Worm (Caenorhabditis elegans) whole organism, L4 larva: ENCODE results near the gene acs-19.
"Not testable (repeated sequence)": the region's sequence is repeated elsewhere in the genome, so short reads cannot be mapped to it uniquely, and the experiment has no call there.

Experiments used
- D1046.2 ChIP-seq: fragments of 200-800 bp; sonication (Bioruptor generic); IDR thresholded peaks from 2 replicates; pipeline ENCODE4 v1.3.6; 2022; ENCODE audit warnings: missing genetic modification characterization, missing compliant biosample characterization
- T20F7.1 ChIP-seq: fragments of 200-800 bp; sonication (Bioruptor generic); optimal IDR thresholded peaks from 2 replicates; lab custom pipeline; 2018; ENCODE audit warnings: mild to moderate bottlenecking, missing genetic modification characterization, missing compliant biosample characterization
- T26A8.4 ChIP-seq: fragments of 200-800 bp; sonication (Bioruptor generic); IDR thresholded peaks from 2 replicates; pipeline ENCODE4 v1.3.6; 2022; ENCODE audit warnings: missing genetic modification characterization, missing compliant biosample characterization
- Y105C5A.15 ChIP-seq: fragments of 200-800 bp; sonication (Bioruptor generic); IDR thresholded peaks from 2 replicates; pipeline ENCODE4 v1.3.6; 2022; ENCODE audit warnings: missing genetic modification characterization, missing compliant biosample characterization
- Y48G9A.11 ChIP-seq: fragments of 200-800 bp; sonication (Bioruptor generic); IDR thresholded peaks from 2 replicates; pipeline ENCODE4 v1.3.6; 2022; ENCODE audit warnings: missing genetic modification reagents, missing genetic modification characterization, missing compliant biosample characterization
- Y75B8A.6 ChIP-seq: fragments of 200-800 bp; sonication (Bioruptor generic); IDR thresholded peaks from 2 replicates; pipeline ENCODE4 v1.3.6; 2022; ENCODE audit warnings: missing genetic modification reagents, missing genetic modification characterization, missing compliant biosample characterization
- ZK337.2 ChIP-seq: fragments of 200-800 bp; sonication (Bioruptor generic); IDR thresholded peaks from 2 replicates; pipeline ENCODE4 v1.3.6; 2022; ENCODE audit warnings: missing genetic modification reagents, missing genetic modification characterization, missing compliant biosample characterization
- arid-1 ChIP-seq: fragments of 200-800 bp; sonication (Bioruptor generic); conservative IDR thresholded peaks from 2 replicates; pipeline ENCODE4 v1.3.6; 2022; ENCODE audit warnings: missing genetic modification reagents, missing genetic modification characterization, missing compliant biosample characterization
- ceh-20 ChIP-seq: fragments of 200-800 bp; sonication (Bioruptor generic); IDR thresholded peaks from 2 replicates; pipeline ENCODE4 v1.3.6; 2022; ENCODE audit warnings: missing genetic modification reagents, missing genetic modification characterization, missing compliant biosample characterization
- ceh-44 ChIP-seq: fragments of 200-800 bp; sonication (Bioruptor generic); IDR thresholded peaks from 2 replicates; pipeline ENCODE4 v1.3.6; 2022; ENCODE audit warnings: missing genetic modification reagents, missing genetic modification characterization, missing compliant biosample characterization
- ctbp-1 ChIP-seq: fragments of 200-800 bp; sonication (Bioruptor generic); IDR thresholded peaks from 2 replicates; pipeline ENCODE4 v1.3.6; 2022; ENCODE audit warnings: missing genetic modification reagents, missing genetic modification characterization, missing compliant biosample characterization
- dmd-6 ChIP-seq: fragments of 200-800 bp; sonication (Bioruptor generic); IDR thresholded peaks from 2 replicates; pipeline ENCODE4 v1.3.6; 2022; ENCODE audit warnings: missing genetic modification reagents, missing genetic modification characterization, missing compliant biosample characterization
- dmd-9 ChIP-seq: fragments of 200-800 bp; sonication (Bioruptor generic); IDR thresholded peaks from 2 replicates; pipeline ENCODE4 v1.3.6; 2022; ENCODE audit warnings: missing genetic modification reagents, missing genetic modification characterization, missing compliant biosample characterization
- dpl-1 ChIP-seq: fragments of 150-350 bp; optimal IDR thresholded peaks from 2 replicates; lab custom pipeline; 2014; ENCODE audit warnings: missing biosample characterization, missing genetic modification reagents, missing genetic modification characterization
- egl-43 ChIP-seq: fragments of 200-800 bp; sonication (Bioruptor generic); IDR thresholded peaks from 2 replicates; pipeline ENCODE4 v1.3.6; 2022; ENCODE audit warnings: missing genetic modification reagents, missing genetic modification characterization, missing compliant biosample characterization
- hif-1 ChIP-seq, 2 experiments: sonication (generic microtip); optimal IDR thresholded peaks; 2 replicates each; lab custom pipeline; 2016 to 2017; ENCODE audit warnings: missing compliant biosample characterization in 2 of 2, missing genetic modification characterization in 2 of 2, missing genetic modification reagents in 2 of 2, missing genotype in 2 of 2, mild to moderate bottlenecking in 1 of 2
- hlh-11 ChIP-seq: fragments of 200-800 bp; sonication (Bioruptor generic); optimal IDR thresholded peaks from 2 replicates; lab custom pipeline; 2018; ENCODE audit warnings: mild to moderate bottlenecking, missing genetic modification characterization, missing compliant biosample characterization
- hmg-1.1 ChIP-seq: fragments of 200-800 bp; sonication (Bioruptor generic); IDR thresholded peaks from 2 replicates; pipeline ENCODE4 v1.3.6; 2022; ENCODE audit warnings: missing genetic modification reagents, missing genetic modification characterization, missing compliant biosample characterization
- lin-1 ChIP-seq: fragments of 200-800 bp; sonication (Bioruptor generic); IDR thresholded peaks from 2 replicates; pipeline ENCODE4 v1.3.6; 2022; ENCODE audit warnings: missing genetic modification reagents, missing genetic modification characterization, missing compliant biosample characterization
- lin-29 ChIP-seq: fragments of 200-800 bp; sonication (Bioruptor generic); IDR thresholded peaks from 2 replicates; pipeline ENCODE4 v1.3.6; 2022; ENCODE audit warnings: missing genetic modification reagents, missing genetic modification characterization, missing compliant biosample characterization
- lin-38 ChIP-seq: fragments of 200-800 bp; sonication (Bioruptor generic); IDR thresholded peaks from 2 replicates; pipeline ENCODE4 v1.3.6; 2022; ENCODE audit warnings: missing genetic modification reagents, missing genetic modification characterization, missing compliant biosample characterization
- lsy-2 ChIP-seq, 2 experiments: fragments of 150-350 bp in 1 of 2; sonication (generic microtip) in 1 of 2; optimal IDR thresholded peaks; 2 replicates each; lab custom pipeline; 2014 to 2017; ENCODE audit warnings: missing biosample characterization in 2 of 2, missing genetic modification characterization in 2 of 2
- madf-9 ChIP-seq: fragments of 200-800 bp; sonication (Bioruptor generic); conservative IDR thresholded peaks from 2 replicates; pipeline ENCODE4 v1.3.6; 2022; ENCODE audit warnings: missing genetic modification reagents, missing genetic modification characterization, missing compliant biosample characterization
- mdt-29 ChIP-seq: fragments of 200-800 bp; sonication (Bioruptor generic); IDR thresholded peaks from 2 replicates; pipeline ENCODE4 v1.3.6; 2022; ENCODE audit warnings: missing genetic modification reagents, missing genetic modification characterization, missing compliant biosample characterization
- mes-2 ChIP-seq: sonication (generic microtip); optimal IDR thresholded peaks from 2 replicates; lab custom pipeline; 2016; ENCODE audit warnings: missing genotype, mild to moderate bottlenecking, missing genetic modification characterization, missing compliant biosample characterization; ENCODE audit not compliant: poor library complexity, severe bottlenecking
- mxl-2 ChIP-seq: fragments of 200-800 bp; sonication (Bioruptor generic); conservative IDR thresholded peaks from 2 replicates; pipeline ENCODE4 v1.3.6; 2022; ENCODE audit warnings: missing genetic modification reagents, missing genetic modification characterization, missing compliant biosample characterization
- nhr-42 ChIP-seq: fragments of 200-800 bp; sonication (Bioruptor generic); IDR thresholded peaks from 2 replicates; pipeline ENCODE4 v1.3.6; 2022; ENCODE audit warnings: missing genetic modification characterization, missing compliant biosample characterization
- pha-4 ChIP-seq, 2 experiments: fragments of 150-350 bp in 1 of 2; fragments of 200-800 bp in 1 of 2; sonication (Bioruptor generic) in 1 of 2; IDR thresholded peaks in 1 of 2; optimal IDR thresholded peaks in 1 of 2; 2 replicates each; pipeline versions ENCODE4 v1.3.6 to Lab custom; 2014 to 2022; ENCODE audit warnings: missing genetic modification characterization in 2 of 2, missing genetic modification reagents in 2 of 2, missing biosample characterization in 1 of 2, missing compliant biosample characterization in 1 of 2
- php-3 ChIP-seq: fragments of 200-800 bp; sonication (Bioruptor generic); IDR thresholded peaks from 2 replicates; pipeline ENCODE4 v1.3.6; 2022; ENCODE audit warnings: missing genetic modification reagents, missing genetic modification characterization, missing compliant biosample characterization
- rbr-2 ChIP-seq: sonication (generic microtip); optimal IDR thresholded peaks from 2 replicates; lab custom pipeline; 2016; ENCODE audit warnings: missing genotype, missing genetic modification characterization, missing compliant biosample characterization
- saeg-2 ChIP-seq: fragments of 200-800 bp; sonication (Bioruptor generic); IDR thresholded peaks from 2 replicates; pipeline ENCODE4 v1.3.6; 2022; ENCODE audit warnings: missing genetic modification reagents, missing genetic modification characterization, missing compliant biosample characterization
- set-16 ChIP-seq: fragments of 200-800 bp; sonication (Bioruptor generic); IDR thresholded peaks from 2 replicates; pipeline ENCODE4 v1.3.6; 2022; ENCODE audit warnings: missing genetic modification reagents, missing genetic modification characterization, missing compliant biosample characterization
- tag-97 ChIP-seq: fragments of 200-800 bp; sonication (Bioruptor generic); IDR thresholded peaks from 2 replicates; pipeline ENCODE4 v1.3.6; 2022; ENCODE audit warnings: missing genetic modification characterization, missing compliant biosample characterization
- tra-1 ChIP-seq: fragments of 200-800 bp; sonication (Bioruptor generic); IDR thresholded peaks from 2 replicates; pipeline ENCODE4 v1.3.6; 2022; ENCODE audit warnings: missing genetic modification reagents, missing genetic modification characterization, missing compliant biosample characterization
- vab-7 ChIP-seq: fragments of 200-800 bp; sonication (Bioruptor generic); IDR thresholded peaks from 2 replicates; pipeline ENCODE4 v1.3.6; 2022; ENCODE audit warnings: missing genetic modification reagents, missing genetic modification characterization, missing compliant biosample characterization
- zfp-3 ChIP-seq: fragments of 200-800 bp; sonication (Bioruptor generic); conservative IDR thresholded peaks from 2 replicates; pipeline ENCODE4 v1.3.6; 2022; ENCODE audit warnings: missing genetic modification reagents, missing genetic modification characterization, missing compliant biosample characterization

Gene acs-19

DNA sequence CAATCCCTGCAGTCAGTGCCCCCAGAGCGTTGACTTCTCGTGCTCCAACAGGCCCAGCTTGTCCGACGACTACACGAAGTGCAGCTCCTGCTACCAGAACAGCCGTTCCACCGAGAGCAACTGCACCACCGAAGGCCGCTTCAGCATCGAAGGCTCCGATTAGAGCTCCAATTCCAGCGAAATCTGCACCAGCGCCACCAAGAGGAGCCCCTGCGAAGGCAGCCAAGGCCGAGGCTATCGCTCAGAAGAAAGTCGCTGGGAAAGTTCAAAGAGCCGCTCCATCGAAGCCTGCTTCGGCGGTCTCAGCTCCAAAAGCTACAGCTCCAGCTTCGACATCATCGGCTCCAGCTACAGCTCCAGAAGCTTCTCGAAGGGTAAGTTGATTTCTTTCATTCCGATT, 18.6 kb upstream of the acs-19 start:
- TF ChIP-seq set-16 (peak; percentile 92), pha-4 (GFP tag; IDR thresholded peaks at IDR 0.05; lab: Robert Waterston, UW) (peak; percentile 15; the same call in 1 of the 2 replicates), egl-43 (GFP tag; lab: Robert Waterston, UW) (peak; percentile 32; the same call in 1 of the 2 replicates)
- TF ChIP-seq pha-4 (tag; optimal IDR thresholded peaks at IDR 0.05; lab: Kevin White, UChicago) = not testable (repeated sequence)

DNA sequence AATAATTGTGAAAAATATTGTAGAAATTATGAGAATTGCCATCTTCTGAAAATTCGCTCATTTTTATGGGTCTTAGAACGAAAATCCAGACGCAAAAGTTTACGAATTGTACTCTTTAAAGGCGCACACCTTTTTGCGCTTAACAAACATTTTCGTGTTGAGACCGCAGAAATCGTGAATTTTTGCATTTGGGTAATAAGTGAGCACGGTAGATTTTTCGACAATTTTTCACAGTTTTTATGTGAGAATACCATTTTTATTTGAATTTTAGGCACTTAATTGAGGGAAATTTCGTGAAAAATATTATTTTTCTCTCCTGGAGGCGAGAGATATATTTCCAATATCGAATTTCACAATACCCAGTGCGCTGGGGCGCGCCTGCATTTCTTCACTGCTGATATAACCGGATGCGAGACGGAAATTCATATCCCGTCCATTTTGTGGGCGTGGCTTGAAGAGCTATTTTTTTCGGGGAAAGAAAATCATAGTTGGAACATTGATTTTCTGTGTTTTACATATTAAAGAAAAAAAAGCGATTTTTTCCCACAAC, 12.2 kb upstream of the acs-19 start, which contains the start of gene cyp-25A4:
TSS of gene cyp-25A4 (minus strand) at position 51 of the 550 bp plus-strand sequence.
- TF ChIP-seq lin-38 (peak; percentile 86), lin-1 (GFP tag; lab: Robert Waterston, UW) (0 out of 2 replicates have a peak, but pooled peaks have one; percentile 20)

ce11 chrIII:3854868-3855267, 9.4 kb upstream of the acs-19 start:
- TF ChIP-seq tag-97 (0 out of 2 replicates have a peak, but pooled peaks have one; percentile 69), T26A8.4 (GFP tag; lab: Robert Waterston, UW) (peak; percentile 86), hif-1 (tag; optimal IDR thresholded peaks at IDR 0.05; lab: Kevin White, UChicago) (peak in 1 of 2 experiments; percentile 53), set-16 (peak; percentile 60; the same call in 1 of the 2 replicates), D1046.2 (GFP tag; lab: Robert Waterston, UW) (peak; percentile 89), dpl-1 (peak; percentile 21), ceh-20 (GFP tag; lab: Robert Waterston, UW) (peak; percentile 94), mes-2 (tag; lab: Kevin White, UChicago) (peak; percentile 82), lin-29 (GFP tag; lab: Robert Waterston, UW) (peak; percentile 90), nhr-42 (GFP tag; lab: Robert Waterston, UW) (peak; percentile 95), tra-1 (GFP tag; lab: Robert Waterston, UW) (peak; percentile 71), Y75B8A.6 (GFP tag; lab: Robert Waterston, UW) (0 out of 2 replicates have a peak, but pooled peaks have one; percentile 65), rbr-2 (tag; lab: Kevin White, UChicago) (peak; percentile 62), mxl-2 (GFP tag; lab: Robert Waterston, UW) (0 out of 2 replicates have a peak, but pooled peaks have one; percentile 64), egl-43 (GFP tag; lab: Robert Waterston, UW) (peak; percentile 80), zfp-3 (peak; percentile 93), lin-1 (GFP tag; lab: Robert Waterston, UW) (peak; percentile 84), mdt-29 (peak; percentile 81), hmg-1.1 (GFP tag; lab: Robert Waterston, UW) (peak; percentile 97), arid-1 (peak; percentile 45; the same call in 1 of the 2 replicates), T20F7.1 (GFP tag; lab: Kevin White, UChicago) (peak; percentile 38), ceh-44 (GFP tag; lab: Robert Waterston, UW) (peak; percentile 68; the same call in 1 of the 2 replicates), pha-4 (GFP tag; IDR thresholded peaks at IDR 0.05; lab: Robert Waterston, UW) (peak; percentile 89), ctbp-1 (GFP tag; lab: Robert Waterston, UW) (peak; percentile 73; the same call in 1 of the 2 replicates), dmd-9 (GFP tag; lab: Robert Waterston, UW) (peak; percentile 98), saeg-2 (GFP tag; lab: Robert Waterston, UW) (0 out of 2 replicates have a peak, but pooled peaks have one; percentile 34), lin-38 (peak; percentile 93), ZK337.2 (GFP tag; lab: Robert Waterston, UW) (peak; percentile 94), hlh-11 (tag; lab: Kevin White, UChicago) (peak; percentile 38), php-3 (GFP tag; lab: Robert Waterston, UW) (peak; percentile 67; the same call in 1 of the 2 replicates), Y48G9A.11 (GFP tag; lab: Robert Waterston, UW) (peak; percentile 77), dmd-6 (GFP tag; lab: Robert Waterston, UW) (peak; percentile 96), Y105C5A.15 (GFP tag; lab: Robert Waterston, UW) (0 out of 2 replicates have a peak, but pooled peaks have one; percentile 62), vab-7 (GFP tag; lab: Robert Waterston, UW) (peak; percentile 93), lsy-2 (tag; optimal IDR thresholded peaks at IDR 0.05; lab: Kevin White, UChicago) (peak; percentile 14 to 87), madf-9 (GFP tag; lab: Robert Waterston, UW) (peak; percentile 93)
- TF ChIP-seq pha-4 (tag; optimal IDR thresholded peaks at IDR 0.05; lab: Kevin White, UChicago) = not testable (repeated sequence)
